Fruit fly (Drosophila melanogaster): Measurements from ENCODE around the gene primo-1.

primo-1 gene

dm6 chr3R:13713541-13713940 lies 1.9 kb upstream of the primo-1 start (continued):
- no peak for TF ChIP-seq Doc2 (GFP tag; IDR thresholded peaks at IDR 0.05)
- no peak for TF ChIP-seq slp2 (GFP tag; optimal IDR thresholded peaks at IDR 0.05)
- TF ChIP-seq CTCF (GFP tag; optimal IDR thresholded peaks at IDR 0.05) = no peak
- TF ChIP-seq odd (GFP tag; optimal IDR thresholded peaks at IDR 0.05) = no peak
- peak; percentile 8 for TF ChIP-seq CG18619 (GFP tag; optimal IDR thresholded peaks at IDR 0.05)
- no peak for TF ChIP-seq pb (GFP tag; optimal IDR thresholded peaks at IDR 0.05)
- peak; percentile 58 for TF ChIP-seq CG10979 (tag; optimal IDR thresholded peaks at IDR 0.05)
- TF ChIP-seq cas (GFP tag; IDR thresholded peaks at IDR 0.05) = no peak
- no peak for TF ChIP-seq Bdp1 (GFP tag; optimal IDR thresholded peaks at IDR 0.05)
- TF ChIP-seq CG1233 (GFP tag; optimal IDR thresholded peaks at IDR 0.05) = peak; percentile 51
- no peak for TF ChIP-seq zen2 (GFP tag; IDR thresholded peaks at IDR 0.05; ENCODE audit: partially characterized antibody)
- TF ChIP-seq CG2202 (tag; optimal IDR thresholded peaks at IDR 0.05) = no peak
- no peak for TF ChIP-seq ato (GFP tag; IDR thresholded peaks at IDR 0.05; ENCODE audit: partially characterized antibody)
- TF ChIP-seq run (tag; optimal IDR thresholded peaks at IDR 0.05) = no peak
- peak; percentile 24 for TF ChIP-seq CG10654 (GFP tag; optimal IDR thresholded peaks at IDR 0.05)
- peak; percentile 68 for TF ChIP-seq zf30C (GFP tag; optimal IDR thresholded peaks at IDR 0.05)
- peak; percentile 8 for TF ChIP-seq tio (GFP tag; optimal IDR thresholded peaks at IDR 0.05)
- TF ChIP-seq trem (tag; optimal IDR thresholded peaks at IDR 0.05) = peak; percentile 58
- peak; percentile 62 for TF ChIP-seq CG17359 (tag; optimal IDR thresholded peaks at IDR 0.05)
- peak; percentile 2 for TF ChIP-seq ind (GFP tag; optimal IDR thresholded peaks at IDR 0.05)
- TF ChIP-seq CG34224 (GFP tag; IDR thresholded peaks at IDR 0.05; ENCODE audit: partially characterized antibody) = no peak
- TF ChIP-seq nerfin-1 (tag; optimal IDR thresholded peaks at IDR 0.05) = peak; percentile 6
- peak; percentile 54 for TF ChIP-seq CG7839 (tag; optimal IDR thresholded peaks at IDR 0.05)
- TF ChIP-seq Kr (GFP tag; optimal IDR thresholded peaks at IDR 0.05) = no peak
- no peak for TF ChIP-seq pum (GFP tag; optimal IDR thresholded peaks at IDR 0.05)
- no peak for TF ChIP-seq CG31224 (GFP tag; IDR thresholded peaks at IDR 0.05)
- TF ChIP-seq CG13424 (tag; optimal IDR thresholded peaks at IDR 0.05) = peak; percentile 56
- TF ChIP-seq CG4424 (GFP tag; optimal IDR thresholded peaks at IDR 0.05) = peak; percentile 51
- TF ChIP-seq jigr1 (GFP tag; IDR thresholded peaks at IDR 0.05) = no peak
- no peak for TF ChIP-seq CG12236 (GFP tag; optimal IDR thresholded peaks at IDR 0.05)
- TF ChIP-seq nau (GFP tag; optimal IDR thresholded peaks at IDR 0.05) = peak; percentile 15
- no peak for TF ChIP-seq chif (GFP tag; optimal IDR thresholded peaks at IDR 0.05)
- no peak for TF ChIP-seq toy (GFP tag; IDR thresholded peaks at IDR 0.05)
- no peak for TF ChIP-seq chm (GFP tag; IDR thresholded peaks at IDR 0.05)
- no peak for TF ChIP-seq dan (GFP tag; IDR thresholded peaks at IDR 0.05)
- TF ChIP-seq unpg (GFP tag; optimal IDR thresholded peaks at IDR 0.05) = peak; percentile 53
- peak; percentile 22 for TF ChIP-seq CG1529 (GFP tag; optimal IDR thresholded peaks at IDR 0.05)
- peak; percentile 16 for TF ChIP-seq lab (GFP tag; optimal IDR thresholded peaks at IDR 0.05)
- no peak for TF ChIP-seq CG6813 (GFP tag; optimal IDR thresholded peaks at IDR 0.05)
- no peak for TF ChIP-seq Deaf1 (tag; optimal IDR thresholded peaks at IDR 0.05)
- TF ChIP-seq Hmr (GFP tag; optimal IDR thresholded peaks at IDR 0.05) = peak; percentile 36
- TF ChIP-seq dmrt99B (tag; optimal IDR thresholded peaks at IDR 0.05) = peak; percentile 61
- TF ChIP-seq danr (GFP tag; IDR thresholded peaks at IDR 0.05) = 0 out of 2 replicates have a peak, but pooled peaks have one; percentile 7
- TF ChIP-seq Max (GFP tag; optimal IDR thresholded peaks at IDR 0.05) = no peak
- no peak for TF ChIP-seq ranshi (GFP tag; IDR thresholded peaks at IDR 0.05)
- TF ChIP-seq CG1792 (GFP tag; optimal IDR thresholded peaks at IDR 0.05) = no peak
- TF ChIP-seq prd (optimal IDR thresholded peaks at IDR 0.05) = no peak
- peak; percentile 65; the same call in 2 of the 3 replicates for TF ChIP-seq prd (GFP tag; IDR thresholded peaks at IDR 0.05)
- peak; percentile 53 for TF ChIP-seq CG12391 (tag; optimal IDR thresholded peaks at IDR 0.05)
- TF ChIP-seq CG14050 (GFP tag; IDR thresholded peaks at IDR 0.05) = no peak
- no peak for TF ChIP-seq NfI (GFP tag; optimal IDR thresholded peaks at IDR 0.05)
- peak; percentile 23 for TF ChIP-seq CG11723 (GFP tag; optimal IDR thresholded peaks at IDR 0.05)
